Fruit fly (Drosophila melanogaster) S2 (cell line): ENCODE results near the gene CG9164.

Experiments
- CG8478 ChIP-seq: fragments of >200 bp; optimal IDR thresholded peaks from 2 replicates; lab custom pipeline; 2018
- CTCF ChIP-seq, 2 experiments: fragments of >200 bp; optimal IDR thresholded peaks; 2 replicates each; lab custom pipeline; 2018

DNA sequence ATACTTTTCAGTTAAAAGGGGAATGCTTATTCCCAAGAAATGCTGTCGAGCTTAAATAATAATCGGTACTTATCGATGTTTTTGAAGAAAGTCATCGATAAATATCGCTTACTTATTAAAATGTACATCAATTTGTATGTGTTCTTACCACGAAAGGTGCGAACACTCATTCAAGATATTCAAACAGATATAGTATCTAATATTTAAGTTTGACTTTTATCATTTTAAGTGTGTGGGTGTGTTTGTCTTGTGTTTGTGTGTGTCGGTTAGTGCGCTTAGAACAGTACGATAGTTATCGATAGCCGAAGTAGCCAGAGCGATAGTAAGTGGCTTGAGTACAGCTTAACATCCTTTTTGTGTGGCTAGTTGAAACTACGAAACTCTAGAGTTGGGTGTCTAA is 2.1 kb upstream of the CG9164 start:
- TF ChIP-seq CTCF (optimal IDR thresholded peaks at IDR 0.05; lab: Kevin White, UChicago) (no peak), CG8478 (lab: Kevin White, UChicago) (no peak)
